Worm (Caenorhabditis elegans) whole organism, young adult: Measurements from ENCODE around the gene wdfy-2.

Experiments
- ccch-3 ChIP-seq: fragments of 200-800 bp; sonication (Bioruptor generic); optimal IDR thresholded peaks from 2 replicates; lab custom pipeline; 2018; ENCODE audit warnings: mild to moderate bottlenecking, missing genetic modification characterization, missing compliant biosample characterization
- dpl-1 ChIP-seq: fragments of 150-350 bp; optimal IDR thresholded peaks from 2 replicates; lab custom pipeline; 2014; ENCODE audit warnings: missing biosample characterization, missing genetic modification reagents, missing genetic modification characterization
- ets-4 ChIP-seq: fragments of 200-800 bp; sonication (Bioruptor generic); optimal IDR thresholded peaks from 2 replicates; lab custom pipeline; 2018; ENCODE audit warnings: mild to moderate bottlenecking, missing genetic modification characterization, missing compliant biosample characterization
- madf-6 ChIP-seq: fragments of 200-800 bp; sonication (Bioruptor generic); IDR thresholded peaks from 2 replicates; pipeline ENCODE4 v1.3.6; 2022; ENCODE audit warnings: missing genetic modification reagents, missing genetic modification characterization, missing compliant biosample characterization
- snpc-4 ChIP-seq, 5 experiments: fragments of 150-350 bp in 1 of 5; sonication (generic microtip) in 4 of 5; optimal IDR thresholded peaks; 2 replicates each; lab custom pipeline; 2014 to 2018; ENCODE audit warnings: missing genetic modification characterization in 5 of 5, missing biosample characterization in 3 of 5, antibody characterized with exemption in 2 of 5, mild to moderate bottlenecking in 2 of 5, missing compliant biosample characterization in 2 of 5, missing genotype in 2 of 5, moderate library complexity in 2 of 5, missing genetic modification reagents in 1 of 5
- unc-62 ChIP-seq: fragments of 150-350 bp; optimal IDR thresholded peaks from 2 replicates; lab custom pipeline; 2014; ENCODE audit warnings: missing biosample characterization, missing genetic modification reagents, missing genetic modification characterization

- TF ChIP-seq unc-62 (no peak), ccch-3 (GFP tag; lab: Kevin White, UChicago) (no peak), madf-6 (GFP tag; lab: Robert Waterston, UW) (no peak), dpl-1 (no peak), ets-4 (GFP tag; lab: Kevin White, UChicago) (no peak), snpc-4 (GFP tag; optimal IDR thresholded peaks at IDR 0.05; lab: Kevin White, UChicago) (no peak), snpc-4 (tag; optimal IDR thresholded peaks at IDR 0.05; lab: Kevin White, UChicago) (no peak)
Observed at ce11 chrII:9272942-9273341, 46.7 kb upstream of the wdfy-2 start, which contains the start of gene C01G6.4.
